Fruit fly (Drosophila melanogaster): ENCODE results near the gene CG15043.
A peak's percentile ranks its signal among the peaks of the same experiment; 100 is the strongest.

The CG15043 gene

dm6 chrX:18494165-18494740, at the start of gene CG15043:
TSS of gene CG15043 (minus strand) at chrX:18494168.
- TF ChIP-seq CG10348 (GFP tag; IDR thresholded peaks at IDR 0.05) (no peak), CG8159 (tag; optimal IDR thresholded peaks at IDR 0.05) (no peak), CG9948 (tag; optimal IDR thresholded peaks at IDR 0.05) (no peak), CG4496 (GFP tag; IDR thresholded peaks at IDR 0.05) (no peak), CG14655 (GFP tag; optimal IDR thresholded peaks at IDR 0.05) (no peak), CG8301 (tag; optimal IDR thresholded peaks at IDR 0.05) (no peak), Pif1B (GFP tag; optimal IDR thresholded peaks at IDR 0.05) (no peak), CG32121 (GFP tag; IDR thresholded peaks at IDR 0.05) (no peak), CG17806 (tag; optimal IDR thresholded peaks at IDR 0.05) (no peak), fd96Ca (GFP tag; IDR thresholded peaks at IDR 0.05) (no peak), CG13204 (GFP tag; optimal IDR thresholded peaks at IDR 0.05) (no peak), gl (tag; optimal IDR thresholded peaks at IDR 0.05) (no peak), D1 (tag; optimal IDR thresholded peaks at IDR 0.05) (no peak), EcR (GFP tag; optimal IDR thresholded peaks at IDR 0.05) (no peak), Snoo (tag; optimal IDR thresholded peaks at IDR 0.05) (no peak), Ets98B (GFP tag; IDR thresholded peaks at IDR 0.05) (no peak), Pif1A (GFP tag; optimal IDR thresholded peaks at IDR 0.05) (no peak), CG12605 (GFP tag; IDR thresholded peaks at IDR 0.05) (no peak), CG34367 (tag; optimal IDR thresholded peaks at IDR 0.05) (no peak), CG15710 (tag; optimal IDR thresholded peaks at IDR 0.05) (no peak)

dm6 chrX:18543328-18543727, 49.4 kb upstream of the CG15043 start:
- TF ChIP-seq CG10348 (GFP tag; IDR thresholded peaks at IDR 0.05) (no peak), rn (GFP tag; IDR thresholded peaks at IDR 0.05) (no peak), CG8159 (tag; optimal IDR thresholded peaks at IDR 0.05) (no peak), Ets98B (GFP tag; IDR thresholded peaks at IDR 0.05) (no peak)

dm6 chrX:18541915-18542314, 47.9 kb upstream of the CG15043 start:
- TF ChIP-seq D1 (tag; optimal IDR thresholded peaks at IDR 0.05): no peak
- peak; percentile 12 for TF ChIP-seq CG17806 (tag; optimal IDR thresholded peaks at IDR 0.05)
- TF ChIP-seq Pif1B (GFP tag; optimal IDR thresholded peaks at IDR 0.05): no peak
- TF ChIP-seq CG8159 (tag; optimal IDR thresholded peaks at IDR 0.05): peak; percentile 11
- TF ChIP-seq rn (GFP tag; IDR thresholded peaks at IDR 0.05): peak; percentile 54; the same call in 1 of the 2 replicates
- peak; percentile 63 for TF ChIP-seq CG14655 (GFP tag; optimal IDR thresholded peaks at IDR 0.05)
- peak; percentile 45 for TF ChIP-seq Pif1A (GFP tag; optimal IDR thresholded peaks at IDR 0.05)
- TF ChIP-seq fd96Ca (GFP tag; IDR thresholded peaks at IDR 0.05): peak; percentile 50; the same call in 1 of the 3 replicates
- TF ChIP-seq Snoo (tag; optimal IDR thresholded peaks at IDR 0.05): no peak
- TF ChIP-seq CG32121 (GFP tag; IDR thresholded peaks at IDR 0.05): peak; percentile 69
- TF ChIP-seq CG9948 (tag; optimal IDR thresholded peaks at IDR 0.05): peak; percentile 8
- no peak for TF ChIP-seq CG10348 (GFP tag; IDR thresholded peaks at IDR 0.05)
- no peak for TF ChIP-seq CG34367 (tag; optimal IDR thresholded peaks at IDR 0.05)
- no peak for TF ChIP-seq gl (tag; optimal IDR thresholded peaks at IDR 0.05)
- TF ChIP-seq EcR (GFP tag; optimal IDR thresholded peaks at IDR 0.05): no peak
- TF ChIP-seq CG15710 (tag; optimal IDR thresholded peaks at IDR 0.05): no peak
- TF ChIP-seq CG4496 (GFP tag; IDR thresholded peaks at IDR 0.05): peak; percentile 83
- peak; percentile 47 for TF ChIP-seq CG8301 (tag; optimal IDR thresholded peaks at IDR 0.05)
- TF ChIP-seq Ets98B (GFP tag; IDR thresholded peaks at IDR 0.05): peak; percentile 75
- no peak for TF ChIP-seq CG13204 (GFP tag; optimal IDR thresholded peaks at IDR 0.05)
- peak; percentile 48 for TF ChIP-seq CG12605 (GFP tag; IDR thresholded peaks at IDR 0.05)

dm6 chrX:18540268-18540667, 46.3 kb upstream of the CG15043 start:
- TF ChIP-seq Pif1B (GFP tag; optimal IDR thresholded peaks at IDR 0.05) (peak; percentile 51), CG15710 (tag; optimal IDR thresholded peaks at IDR 0.05) (peak; percentile 57), CG8301 (tag; optimal IDR thresholded peaks at IDR 0.05) (peak; percentile 31), CG8159 (tag; optimal IDR thresholded peaks at IDR 0.05) (peak; percentile 78), Snoo (tag; optimal IDR thresholded peaks at IDR 0.05) (peak; percentile 58), CG10348 (GFP tag; IDR thresholded peaks at IDR 0.05) (no peak), CG12605 (GFP tag; IDR thresholded peaks at IDR 0.05) (0 out of 2 replicates have a peak, but pooled peaks have one; percentile 28), gl (tag; optimal IDR thresholded peaks at IDR 0.05) (no peak), rn (GFP tag; IDR thresholded peaks at IDR 0.05) (no peak), CG14655 (GFP tag; optimal IDR thresholded peaks at IDR 0.05) (peak; percentile 61), CG13204 (GFP tag; optimal IDR thresholded peaks at IDR 0.05) (peak; percentile 7), CG32121 (GFP tag; IDR thresholded peaks at IDR 0.05) (no peak), CG9948 (tag; optimal IDR thresholded peaks at IDR 0.05) (peak; percentile 73), Ets98B (GFP tag; IDR thresholded peaks at IDR 0.05) (no peak), D1 (tag; optimal IDR thresholded peaks at IDR 0.05) (no peak), CG17806 (tag; optimal IDR thresholded peaks at IDR 0.05) (peak; percentile 56), CG34367 (tag; optimal IDR thresholded peaks at IDR 0.05) (peak; percentile 51), Pif1A (GFP tag; optimal IDR thresholded peaks at IDR 0.05) (peak; percentile 14), fd96Ca (GFP tag; IDR thresholded peaks at IDR 0.05) (no peak), CG4496 (GFP tag; IDR thresholded peaks at IDR 0.05) (peak; percentile 45; the same call in 1 of the 3 replicates), EcR (GFP tag; optimal IDR thresholded peaks at IDR 0.05) (no peak)

dm6 chrX:18538204-18538864, 44.4 kb upstream of the CG15043 start:
- TF ChIP-seq CG32121 (GFP tag; IDR thresholded peaks at IDR 0.05) (0 out of 2 replicates have a peak, but pooled peaks have one; percentile 10), CG34367 (tag; optimal IDR thresholded peaks at IDR 0.05) (peak; percentile 62), Ets98B (GFP tag; IDR thresholded peaks at IDR 0.05) (no peak), CG13204 (GFP tag; optimal IDR thresholded peaks at IDR 0.05) (peak; percentile 40), CG14655 (GFP tag; optimal IDR thresholded peaks at IDR 0.05) (peak; percentile 61), Pif1B (GFP tag; optimal IDR thresholded peaks at IDR 0.05) (peak; percentile 66), CG17806 (tag; optimal IDR thresholded peaks at IDR 0.05) (peak; percentile 69), CG9948 (tag; optimal IDR thresholded peaks at IDR 0.05) (peak; percentile 57), CG15710 (tag; optimal IDR thresholded peaks at IDR 0.05) (peak; percentile 67), rn (GFP tag; IDR thresholded peaks at IDR 0.05) (no peak), fd96Ca (GFP tag; IDR thresholded peaks at IDR 0.05) (peak; percentile 71), D1 (tag; optimal IDR thresholded peaks at IDR 0.05) (no peak), CG10348 (GFP tag; IDR thresholded peaks at IDR 0.05) (no peak), CG8301 (tag; optimal IDR thresholded peaks at IDR 0.05) (peak; percentile 55), CG4496 (GFP tag; IDR thresholded peaks at IDR 0.05) (peak; percentile 36; the same call in 1 of the 3 replicates), CG12605 (GFP tag; IDR thresholded peaks at IDR 0.05) (no peak), gl (tag; optimal IDR thresholded peaks at IDR 0.05) (peak; percentile 36), EcR (GFP tag; optimal IDR thresholded peaks at IDR 0.05) (no peak), Pif1A (GFP tag; optimal IDR thresholded peaks at IDR 0.05) (peak; percentile 70), CG8159 (tag; optimal IDR thresholded peaks at IDR 0.05) (peak; percentile 71), Snoo (tag; optimal IDR thresholded peaks at IDR 0.05) (peak; percentile 36)
